Fruit fly (Drosophila melanogaster) whole organism, prepupa: ENCODE data around the gene Rpt6R.

ENCODE experiments used
- CG10631 ChIP-seq: fragments of 200-800 bp; sonication (Bioruptor generic); optimal IDR thresholded peaks from 2 replicates; lab custom pipeline; 2016; ENCODE audit warnings: missing biosample characterization, missing genetic modification characterization
- CG11294 ChIP-seq: fragments of 200-800 bp; sonication (Bioruptor generic); IDR thresholded peaks from 2 replicates; pipeline ENCODE4 v1.3.6; 2022; ENCODE audit warnings: missing biosample characterization, missing genetic modification characterization
- CG11762 ChIP-seq: fragments of 200-800 bp; sonication (Bioruptor generic); optimal IDR thresholded peaks from 3 replicates; lab custom pipeline; 2016; ENCODE audit warnings: missing biosample characterization, missing genetic modification characterization; ENCODE audit not compliant: insufficient read depth
- CG11902 ChIP-seq: fragments of 200-800 bp; sonication (Bioruptor generic); optimal IDR thresholded peaks from 3 replicates; lab custom pipeline; 2016; ENCODE audit warnings: missing biosample characterization, missing genetic modification characterization
- CG15336 ChIP-seq: fragments of 200-800 bp; sonication (Bioruptor generic); IDR thresholded peaks from 2 replicates; pipeline ENCODE4 v1.3.6; 2022; ENCODE audit warnings: missing biosample characterization, missing genetic modification characterization
- CG16779 ChIP-seq: fragments of 200-800 bp; sonication (Bioruptor generic); optimal IDR thresholded peaks from 3 replicates; lab custom pipeline; 2017; ENCODE audit warnings: missing biosample characterization, mild to moderate bottlenecking, missing genetic modification characterization
- CG3032 ChIP-seq: fragments of 200-800 bp; optimal IDR thresholded peaks from 2 replicates; lab custom pipeline; 2019; ENCODE audit warnings: missing biosample characterization, mild to moderate bottlenecking, missing genetic modification characterization, moderate library complexity
- CG31627 ChIP-seq: fragments of 200-800 bp; sonication (Bioruptor generic); optimal IDR thresholded peaks from 3 replicates; lab custom pipeline; 2016; ENCODE audit warnings: missing biosample characterization, missing genetic modification characterization
- CG34406 ChIP-seq: fragments of 200-800 bp; sonication (Bioruptor generic); optimal IDR thresholded peaks from 3 replicates; lab custom pipeline; 2016; ENCODE audit warnings: missing biosample characterization, missing genetic modification characterization
- CG3919 ChIP-seq: fragments of 200-800 bp; sonication (Bioruptor generic); optimal IDR thresholded peaks from 3 replicates; lab custom pipeline; 2016; ENCODE audit warnings: missing biosample characterization, missing genetic modification characterization
- CG4318 ChIP-seq: fragments of 200-800 bp; sonication (Bioruptor generic); optimal IDR thresholded peaks from 3 replicates; lab custom pipeline; 2017; ENCODE audit warnings: missing biosample characterization, mild to moderate bottlenecking, missing genetic modification characterization
- CG6163 ChIP-seq: fragments of 200-800 bp; sonication (Bioruptor generic); IDR thresholded peaks from 3 replicates; pipeline ENCODE4 v1.3.6; 2022; ENCODE audit warnings: missing biosample characterization, missing genetic modification characterization
- CG6276 ChIP-seq: fragments of 200-800 bp; sonication (Bioruptor generic); optimal IDR thresholded peaks from 2 replicates; lab custom pipeline; 2017; ENCODE audit warnings: missing biosample characterization, mild to moderate bottlenecking, missing genetic modification characterization
- CG6792 ChIP-seq: fragments of 200-800 bp; sonication (Bioruptor generic); optimal IDR thresholded peaks from 3 replicates; lab custom pipeline; 2016; ENCODE audit warnings: missing biosample characterization, missing genetic modification characterization
- CG6808 ChIP-seq: fragments of 200-800 bp; sonication (Bioruptor generic); optimal IDR thresholded peaks from 3 replicates; lab custom pipeline; 2017; ENCODE audit warnings: missing biosample characterization, missing genetic modification characterization, mild to moderate bottlenecking, moderate library complexity, missing genetic modification reagents
- CG6854 ChIP-seq: fragments of 200-800 bp; sonication (Bioruptor generic); optimal IDR thresholded peaks from 2 replicates; lab custom pipeline; 2017; ENCODE audit warnings: missing biosample characterization, mild to moderate bottlenecking, missing genetic modification characterization
- CG7368 ChIP-seq: fragments of 200-800 bp; sonication (Bioruptor generic); optimal IDR thresholded peaks from 3 replicates; lab custom pipeline; 2016; ENCODE audit warnings: missing biosample characterization, missing genetic modification characterization
- CG8119 ChIP-seq: fragments of 200-800 bp; sonication (Bioruptor generic); IDR thresholded peaks from 3 replicates; pipeline ENCODE4 v1.3.6; 2022; ENCODE audit warnings: missing biosample characterization, missing genetic modification characterization
- CG8319 ChIP-seq: fragments of 200-800 bp; sonication (Bioruptor generic); optimal IDR thresholded peaks from 3 replicates; lab custom pipeline; 2016; ENCODE audit warnings: missing biosample characterization, missing genetic modification characterization
- CG8632 ChIP-seq: fragments of 200-800 bp; sonication (Bioruptor generic); optimal IDR thresholded peaks from 3 replicates; lab custom pipeline; 2016; ENCODE audit warnings: missing biosample characterization, missing genetic modification characterization
- CG9139 ChIP-seq: fragments of 200-800 bp; sonication (Bioruptor generic); optimal IDR thresholded peaks from 3 replicates; lab custom pipeline; 2017; ENCODE audit warnings: missing biosample characterization, mild to moderate bottlenecking, missing genetic modification characterization
- Eip78C ChIP-seq: fragments of 200-800 bp; sonication (Bioruptor generic); peaks from one replicate; lab custom pipeline; 2016; ENCODE audit warnings: missing biosample characterization, missing genetic modification characterization
- Ets21C ChIP-seq: fragments of 200-800 bp; sonication (Bioruptor generic); optimal IDR thresholded peaks from 3 replicates; lab custom pipeline; 2016; ENCODE audit warnings: missing biosample characterization, missing genetic modification characterization
- Gug ChIP-seq: fragments of 200-800 bp; sonication (Bioruptor generic); IDR thresholded peaks from 2 replicates; pipeline ENCODE4 v1.3.6; 2022; ENCODE audit warnings: missing biosample characterization, missing genetic modification characterization
- Hr38 ChIP-seq: sonication (Bioruptor generic); optimal IDR thresholded peaks from 2 replicates; lab custom pipeline; 2016; ENCODE audit warnings: missing biosample characterization, missing genetic modification characterization
- Hr39 ChIP-seq: fragments of 200-800 bp; sonication (Bioruptor generic); optimal IDR thresholded peaks from 2 replicates; lab custom pipeline; 2016; ENCODE audit warnings: missing biosample characterization, missing genetic modification characterization
- Lpt ChIP-seq: fragments of 200-800 bp; sonication (Bioruptor generic); optimal IDR thresholded peaks from 3 replicates; lab custom pipeline; 2016; ENCODE audit warnings: missing biosample characterization, missing genetic modification characterization
- Met ChIP-seq: fragments of 200-800 bp; sonication (Bioruptor generic); optimal IDR thresholded peaks from 3 replicates; lab custom pipeline; 2016; ENCODE audit warnings: missing biosample characterization, missing genetic modification characterization
- OdsH ChIP-seq: fragments of 200-800 bp; sonication (Bioruptor generic); optimal IDR thresholded peaks from 3 replicates; lab custom pipeline; 2016; ENCODE audit warnings: missing biosample characterization, missing genetic modification characterization
- Smox ChIP-seq: fragments of 200-800 bp; sonication (Bioruptor generic); optimal IDR thresholded peaks from 3 replicates; lab custom pipeline; 2016; ENCODE audit warnings: missing biosample characterization, missing genetic modification characterization
- Sox102F ChIP-seq: fragments of 200-800 bp; sonication (Bioruptor generic); optimal IDR thresholded peaks from 2 replicates; lab custom pipeline; 2016; ENCODE audit warnings: missing biosample characterization, mild to moderate bottlenecking, missing genetic modification characterization
- Sox14 ChIP-seq: fragments of 200-800 bp; sonication (Bioruptor generic); optimal IDR thresholded peaks from 3 replicates; lab custom pipeline; 2016; ENCODE audit warnings: missing biosample characterization, missing genetic modification characterization
- acj6 ChIP-seq: fragments of 200-800 bp; sonication (Bioruptor generic); optimal IDR thresholded peaks from 3 replicates; lab custom pipeline; 2016; ENCODE audit warnings: missing biosample characterization, missing genetic modification characterization
- dsx ChIP-seq: fragments of 200-800 bp; optimal IDR thresholded peaks from 3 replicates; lab custom pipeline; 2019; ENCODE audit warnings: missing biosample characterization, mild to moderate bottlenecking, missing genetic modification characterization, moderate library complexity; ENCODE audit not compliant: poor library complexity, severe bottlenecking
- eg ChIP-seq: fragments of 200-800 bp; sonication (Bioruptor generic); IDR thresholded peaks from 3 replicates; pipeline ENCODE4 v1.3.6; 2022; ENCODE audit warnings: missing biosample characterization, missing genetic modification characterization
- fd59A ChIP-seq: fragments of 200-800 bp; sonication (Bioruptor generic); optimal IDR thresholded peaks from 2 replicates; lab custom pipeline; 2017; ENCODE audit warnings: missing biosample characterization, mild to moderate bottlenecking, missing genetic modification characterization, missing genetic modification reagents
- fd85E ChIP-seq: fragments of 200-800 bp; sonication (Bioruptor generic); optimal IDR thresholded peaks from 3 replicates; lab custom pipeline; 2016; ENCODE audit warnings: missing biosample characterization, missing genetic modification characterization
- fkh ChIP-seq: fragments of 200-800 bp; sonication (Bioruptor generic); optimal IDR thresholded peaks from 3 replicates; lab custom pipeline; 2017; ENCODE audit warnings: missing biosample characterization, mild to moderate bottlenecking, missing genetic modification characterization, moderate library complexity
- lz ChIP-seq: fragments of 200-800 bp; sonication (Bioruptor generic); optimal IDR thresholded peaks from 3 replicates; lab custom pipeline; 2016; ENCODE audit warnings: missing biosample characterization, missing genetic modification characterization
- net ChIP-seq: fragments of 200-800 bp; sonication (Bioruptor generic); optimal IDR thresholded peaks from 3 replicates; lab custom pipeline; 2016; ENCODE audit warnings: missing biosample characterization, missing genetic modification characterization
- pdm3 ChIP-seq: fragments of 200-800 bp; sonication (Bioruptor generic); optimal IDR thresholded peaks from 3 replicates; lab custom pipeline; 2016; ENCODE audit warnings: missing biosample characterization, missing genetic modification characterization
- salr ChIP-seq, 2 experiments: fragments of 200-800 bp; sonication (Bioruptor generic); optimal IDR thresholded peaks; 3 replicates each; lab custom pipeline; 2016 to 2018; ENCODE audit warnings: missing biosample characterization in 2 of 2, missing genetic modification characterization in 2 of 2, mild to moderate bottlenecking in 1 of 2
- spab ChIP-seq: fragments of 200-800 bp; sonication (Bioruptor generic); optimal IDR thresholded peaks from 2 replicates; lab custom pipeline; 2017; ENCODE audit warnings: missing biosample characterization, mild to moderate bottlenecking, missing genetic modification characterization, missing genetic modification reagents
- ss ChIP-seq, 2 experiments: fragments of 200-800 bp; sonication (Bioruptor generic); optimal IDR thresholded peaks; 2 replicates in 1 of 2; 3 replicates in 1 of 2; lab custom pipeline; 2017 to 2018; ENCODE audit warnings: mild to moderate bottlenecking in 2 of 2, missing biosample characterization in 2 of 2, missing genetic modification characterization in 2 of 2, moderate library complexity in 1 of 2
- svp ChIP-seq: fragments of 200-800 bp; sonication (Bioruptor generic); peaks from one replicate; lab custom pipeline; 2016; ENCODE audit warnings: missing biosample characterization, missing genetic modification characterization

The Rpt6R gene

DNA sequence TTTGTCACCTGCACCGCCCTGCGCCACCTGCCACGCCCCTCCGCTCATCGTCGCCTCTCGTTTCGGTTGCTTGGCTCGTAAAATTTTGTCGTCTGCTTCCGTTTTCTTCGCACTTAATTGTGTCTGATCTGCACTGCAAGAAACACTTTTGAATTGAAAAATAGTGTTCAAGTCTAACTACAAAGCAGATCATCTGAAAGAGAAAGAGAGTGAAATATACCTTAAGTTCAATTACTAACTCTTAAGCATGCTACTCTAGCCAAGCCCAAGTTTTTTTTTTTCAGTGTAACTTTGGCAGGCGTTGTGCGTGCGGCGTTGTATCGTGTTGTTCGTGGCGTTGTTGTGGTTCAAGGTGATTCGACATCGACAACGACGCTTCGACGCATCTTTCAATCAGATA lies 43.3 kb downstream of the Rpt6R start (continued):
- TF ChIP-seq CG3032 (tag; lab: Kevin White, UChicago) (no peak), Smox (GFP tag; lab: Kevin White, UChicago) (peak; percentile 52), svp (GFP tag; lab: Kevin White, UChicago) (peak; percentile 69), CG7368 (GFP tag; lab: Kevin White, UChicago) (peak; percentile 50), OdsH (GFP tag; lab: Kevin White, UChicago) (peak; percentile 69), salr (GFP tag; optimal IDR thresholded peaks at IDR 0.05; lab: Kevin White, UChicago) (peak; percentile 33 to 55), Sox14 (peak; percentile 58), CG10631 (GFP tag; lab: Kevin White, UChicago) (peak; percentile 55)

dm6 chr3R:30536919-30537318 lies 46.6 kb downstream of the Rpt6R start:
- peak; percentile 73 for TF ChIP-seq fkh (GFP tag; lab: Kevin White, UChicago)
- TF ChIP-seq CG6792 (GFP tag; lab: Kevin White, UChicago) = no peak
- TF ChIP-seq, all 60 proteins: peak for 1

- no peak for TF ChIP-seq eg
- TF ChIP-seq fd59A (GFP tag; lab: Kevin White, UChicago) = no peak
- TF ChIP-seq Gug = no peak
- TF ChIP-seq CG16779 (tag; lab: Kevin White, UChicago) = no peak
- TF ChIP-seq CG11762 (GFP tag; lab: Kevin White, UChicago) = no peak
- no peak for TF ChIP-seq Eip78C (GFP tag; lab: Kevin White, UChicago)
- TF ChIP-seq ss (GFP tag; optimal IDR thresholded peaks at IDR 0.05; lab: Kevin White, UChicago) = no peak
- no peak for TF ChIP-seq svp (GFP tag; lab: Kevin White, UChicago)
- TF ChIP-seq fkh (GFP tag; lab: Kevin White, UChicago) = no peak
- no peak for TF ChIP-seq Ets21C
- no peak for TF ChIP-seq CG31627 (GFP tag; lab: Kevin White, UChicago)
- TF ChIP-seq Smox (GFP tag; lab: Kevin White, UChicago) = no peak
- TF ChIP-seq CG4318 (GFP tag; lab: Kevin White, UChicago) = no peak
- no peak for TF ChIP-seq Sox14
- no peak for TF ChIP-seq Sox102F
- TF ChIP-seq CG3919 = no peak
- no peak for TF ChIP-seq Hr38 (GFP tag; lab: Kevin White, UChicago)
- no peak for TF ChIP-seq CG9139 (GFP tag; lab: Kevin White, UChicago)
These were observed 47.1 kb downstream of the Rpt6R start for dm6 chr3R:30536432-30536831.

dm6 chr3R:30534444-30534843 lies 49.1 kb downstream of the Rpt6R start:
- TF ChIP-seq ss (GFP tag; optimal IDR thresholded peaks at IDR 0.05; lab: Kevin White, UChicago) = no peak
- TF ChIP-seq spab (GFP tag; lab: Kevin White, UChicago) = no peak
- TF ChIP-seq fd85E (GFP tag; lab: Kevin White, UChicago) = no peak
- TF ChIP-seq pdm3 = no peak
- no peak for TF ChIP-seq CG8632 (GFP tag; lab: Kevin White, UChicago)
- TF ChIP-seq CG11294 (GFP tag; lab: Robert Waterston, UW) = no peak
- TF ChIP-seq lz (GFP tag; lab: Kevin White, UChicago) = no peak
- TF ChIP-seq svp (GFP tag; lab: Kevin White, UChicago) = no peak
- TF ChIP-seq net (GFP tag; lab: Kevin White, UChicago) = no peak
- TF ChIP-seq CG6854 (GFP tag; lab: Kevin White, UChicago) = no peak
- no peak for TF ChIP-seq CG10631 (GFP tag; lab: Kevin White, UChicago)
- no peak for TF ChIP-seq dsx (GFP tag; lab: Kevin White, UChicago)
- TF ChIP-seq acj6 (GFP tag; lab: Kevin White, UChicago) = no peak
- 0 out of 2 replicates have a peak, but pooled peaks have one; percentile 17 for TF ChIP-seq CG15336 (GFP tag; lab: Robert Waterston, UW)
- peak; percentile 25; the same call in 1 of the 3 replicates for TF ChIP-seq CG6163
- TF ChIP-seq CG6276 (GFP tag; lab: Kevin White, UChicago) = peak; percentile 42
- TF ChIP-seq CG9139 (GFP tag; lab: Kevin White, UChicago) = no peak
- TF ChIP-seq eg = peak; percentile 67; the same call in 2 of the 3 replicates
- TF ChIP-seq CG31627 (GFP tag; lab: Kevin White, UChicago) = no peak
- no peak for TF ChIP-seq CG11902 (GFP tag; lab: Kevin White, UChicago)
- TF ChIP-seq salr (GFP tag; optimal IDR thresholded peaks at IDR 0.05; lab: Kevin White, UChicago) = no peak
- TF ChIP-seq Ets21C = no peak
- TF ChIP-seq CG3919 = no peak
- no peak for TF ChIP-seq Sox102F
- TF ChIP-seq Eip78C (GFP tag; lab: Kevin White, UChicago) = no peak
- no peak for TF ChIP-seq CG34406 (GFP tag; lab: Kevin White, UChicago)
- TF ChIP-seq Hr38 (GFP tag; lab: Kevin White, UChicago) = no peak
- no peak for TF ChIP-seq Smox (GFP tag; lab: Kevin White, UChicago)
- TF ChIP-seq Met = no peak
- TF ChIP-seq Lpt (GFP tag; lab: Kevin White, UChicago) = no peak
- no peak for TF ChIP-seq CG8119
- no peak for TF ChIP-seq Hr39
- TF ChIP-seq CG8319 (GFP tag; lab: Kevin White, UChicago) = no peak
- no peak for TF ChIP-seq CG6808 (GFP tag; lab: Kevin White, UChicago)
